Fruit fly (Drosophila melanogaster) S2 (cell line): ENCODE results near the gene Schip1.

Experiments
- CG8478 ChIP-seq: fragments of >200 bp; optimal IDR thresholded peaks from 2 replicates; lab custom pipeline; 2018
- CTCF ChIP-seq, 2 experiments: fragments of >200 bp; optimal IDR thresholded peaks; 2 replicates each; lab custom pipeline; 2018

DNA sequence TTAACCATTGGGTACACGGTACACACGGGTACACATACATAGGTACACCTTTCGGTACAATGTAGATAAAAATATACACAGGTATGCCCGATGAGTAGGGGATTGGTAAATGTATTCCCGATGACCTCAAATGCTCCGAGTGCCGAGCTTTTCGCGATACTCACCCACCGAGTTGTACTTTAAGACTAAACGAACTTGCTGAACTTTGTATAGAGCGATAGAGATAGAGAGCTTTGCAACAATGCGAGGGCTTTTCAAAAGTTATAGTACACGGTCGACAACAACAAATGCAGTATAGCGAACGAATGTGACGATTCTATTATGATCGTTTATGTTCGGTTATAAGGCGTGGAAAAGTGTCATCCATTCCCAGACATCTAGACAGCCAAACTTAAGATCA lies 9.3 kb downstream of the Schip1 start:
- TF ChIP-seq CG8478, result no peak
- TF ChIP-seq CTCF (optimal IDR thresholded peaks at IDR 0.05; lab: Kevin White, UChicago), result no peak
